Worm (Caenorhabditis elegans): ENCODE measurements around the gene F35E8.7.

ce11 chrV:15870356-15870755, 43.5 kb upstream of the F35E8.7 start, which contains the start of gene str-57:
- no peak for TF ChIP-seq ceh-36 (tag; optimal IDR thresholded peaks at IDR 0.05)
- TF ChIP-seq scrt-1 (GFP tag; IDR thresholded peaks at IDR 0.05) = no peak
- no peak for TF ChIP-seq flt-1 (GFP tag; IDR thresholded peaks at IDR 0.05)
